Fruit fly (Drosophila melanogaster) S2 (cell line): ENCODE measurements around the gene Thor.

ENCODE experiments used
- CG8478 ChIP-seq: fragments of >200 bp; optimal IDR thresholded peaks from 2 replicates; lab custom pipeline; 2018
- CTCF ChIP-seq, 2 experiments: fragments of >200 bp; optimal IDR thresholded peaks; 2 replicates each; lab custom pipeline; 2018

dm6 chr2L:3452286-3452685, 25.9 kb upstream of the Thor start, which contains the start of gene CG12795:
- TF ChIP-seq CG8478 (no peak), CTCF (optimal IDR thresholded peaks at IDR 0.05; lab: Kevin White, UChicago) (no peak)
